Fruit fly (Drosophila melanogaster): ENCODE data around the gene CG9676.

Gene CG9676

DNA sequence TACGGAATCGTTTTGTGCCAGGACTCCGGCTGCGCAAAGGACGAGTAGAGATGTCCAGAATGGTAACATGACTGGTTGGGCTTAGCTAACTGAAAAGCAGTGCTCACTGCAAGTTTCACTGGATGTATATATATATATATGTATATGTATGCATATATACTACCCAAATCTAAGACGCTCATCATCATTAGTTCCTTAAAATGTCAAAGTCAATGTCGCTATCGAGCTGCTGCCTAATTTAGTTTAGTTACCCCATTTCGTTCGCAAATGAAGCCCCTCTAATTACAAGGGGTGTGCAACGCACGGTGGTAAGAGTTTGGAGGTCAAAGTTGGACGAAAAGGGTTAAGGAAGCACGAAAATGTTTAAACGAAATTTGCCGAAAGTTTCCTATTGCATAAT is at the start of gene CG9676:
TSS of gene CG9676 (minus strand) at position 101 of the 400 bp plus-strand sequence.
- TF ChIP-seq CG8478 (optimal IDR thresholded peaks at IDR 0.05) (no peak), CTCF (optimal IDR thresholded peaks at IDR 0.05) (no peak)

DNA sequence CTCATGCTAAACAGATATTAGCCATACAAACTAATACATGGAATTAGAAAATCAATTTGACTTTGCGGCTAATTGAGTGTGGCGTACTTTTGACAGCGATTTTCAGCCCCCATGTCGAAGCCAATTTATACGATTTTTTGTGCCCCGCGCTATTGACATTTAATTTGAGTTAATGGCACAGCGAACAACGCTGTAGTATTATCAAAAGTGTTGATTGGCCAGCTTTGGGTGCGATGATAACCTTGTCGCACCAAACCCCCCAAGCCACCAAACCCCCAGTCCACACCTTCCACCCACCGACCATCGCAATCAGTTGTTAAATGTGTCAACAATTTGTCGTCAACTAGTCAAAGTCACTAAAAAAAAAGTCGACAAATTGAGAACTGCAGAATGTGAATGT is 49.4 kb upstream of the CG9676 start:
- TF ChIP-seq CG8478 (optimal IDR thresholded peaks at IDR 0.05): no peak
- TF ChIP-seq CTCF (optimal IDR thresholded peaks at IDR 0.05): no peak

DNA sequence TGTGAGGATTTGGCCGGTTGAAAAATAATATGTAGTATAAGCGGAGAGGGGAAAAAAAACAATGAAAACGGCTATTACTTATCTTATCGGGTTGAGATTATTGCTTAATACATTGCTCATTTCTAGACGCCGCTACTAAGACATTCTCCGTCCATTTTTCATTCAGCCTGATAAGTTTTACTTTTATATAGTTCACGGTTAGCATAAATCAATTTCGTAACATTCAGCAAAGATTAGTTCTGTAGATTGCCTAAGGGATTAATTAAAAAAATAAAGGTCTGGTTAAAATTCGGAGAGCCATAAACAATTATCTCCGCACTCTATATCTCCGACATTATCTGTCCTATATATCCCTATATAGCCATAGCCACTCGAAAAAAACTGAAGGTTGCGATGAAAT is 47.5 kb upstream of the CG9676 start:
- TF ChIP-seq CG8478 (optimal IDR thresholded peaks at IDR 0.05) (no peak), CTCF (optimal IDR thresholded peaks at IDR 0.05) (no peak)

DNA sequence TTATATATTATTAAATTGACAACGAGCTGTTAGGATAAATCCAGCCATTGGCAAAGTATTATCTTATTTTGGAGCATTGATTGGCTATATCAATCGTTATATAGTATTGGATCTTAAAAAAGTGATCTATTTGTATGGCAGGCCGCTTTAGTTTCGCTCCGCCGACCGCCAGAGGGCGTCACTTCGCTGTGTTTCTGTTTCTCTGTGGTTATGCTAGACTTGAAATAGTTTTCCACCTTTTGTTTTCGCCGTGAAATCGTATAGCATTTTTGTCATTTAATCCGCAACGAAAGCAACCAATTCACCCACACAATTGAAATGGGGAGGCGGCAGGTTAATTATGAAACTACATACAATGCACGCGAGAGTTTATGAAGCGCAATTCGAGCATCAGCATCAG is 46.9 kb upstream of the CG9676 start:
- TF ChIP-seq CG8478 (optimal IDR thresholded peaks at IDR 0.05): no peak
- peak; percentile 87 for TF ChIP-seq CTCF (optimal IDR thresholded peaks at IDR 0.05)

DNA sequence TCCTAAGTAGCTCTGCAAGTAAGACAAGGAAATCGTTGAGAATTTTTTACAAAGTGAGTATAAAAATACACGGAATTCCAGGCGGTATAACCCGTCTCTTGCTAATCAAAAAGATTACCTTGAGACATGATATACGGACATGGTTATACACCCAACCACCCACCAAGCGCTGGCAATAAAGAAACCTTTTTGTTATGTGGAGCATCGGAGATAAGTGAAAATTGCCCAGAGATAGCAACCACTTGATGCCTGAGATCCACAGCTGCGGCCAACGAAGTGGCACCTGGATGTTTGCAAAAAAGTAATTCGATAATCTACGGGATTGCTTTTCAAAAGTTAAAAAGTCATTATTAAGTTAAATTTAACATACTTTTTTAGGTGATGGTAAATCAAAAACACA is 46.0 kb upstream of the CG9676 start:
- TF ChIP-seq CG8478 (optimal IDR thresholded peaks at IDR 0.05) (no peak), CTCF (optimal IDR thresholded peaks at IDR 0.05) (no peak)

DNA sequence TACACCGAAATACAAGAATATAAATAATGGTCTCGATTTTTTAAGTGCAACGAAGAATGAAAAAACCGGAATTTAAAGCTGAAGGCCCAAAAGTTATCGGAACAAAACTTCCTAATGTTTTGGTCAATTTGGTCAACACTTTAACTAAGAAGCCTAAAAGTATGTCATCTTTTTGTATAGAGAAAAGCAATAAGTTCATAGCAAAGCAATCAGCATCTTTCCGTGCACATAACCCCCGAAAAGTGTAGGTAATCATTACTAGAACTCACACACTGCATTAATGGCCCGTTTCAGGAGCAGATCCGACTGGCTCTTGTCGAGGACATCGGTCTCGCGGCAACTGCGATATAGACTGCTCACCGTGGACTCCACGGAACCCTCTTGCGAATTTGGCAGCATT is 44.4 kb upstream of the CG9676 start:
- TF ChIP-seq CG8478 (optimal IDR thresholded peaks at IDR 0.05) (no peak), CTCF (optimal IDR thresholded peaks at IDR 0.05) (no peak)

DNA sequence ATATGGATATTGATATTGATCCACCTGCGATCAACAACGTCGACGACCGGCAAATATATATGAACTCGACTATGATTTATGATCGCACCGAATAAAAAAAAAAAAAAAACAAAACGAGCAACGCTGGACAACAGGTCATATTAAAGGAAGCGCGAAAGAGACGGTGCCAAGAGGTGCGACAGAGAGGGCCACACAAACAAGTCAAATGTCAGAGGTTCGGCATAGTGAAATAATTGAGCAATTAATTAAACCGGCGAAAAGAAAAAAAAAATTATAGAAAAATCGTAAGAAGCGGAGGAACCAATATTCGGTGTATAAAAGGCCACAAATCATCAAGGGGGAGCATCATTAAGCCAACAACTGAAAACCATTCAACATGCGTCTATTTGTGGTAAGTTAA is 42.6 kb upstream of the CG9676 start, which contains the start of gene Twdlalpha:
TSS of gene Twdlalpha (plus strand) at position 301 of the 400 bp plus-strand sequence.
- TF ChIP-seq CTCF (optimal IDR thresholded peaks at IDR 0.05) (no peak), CG8478 (optimal IDR thresholded peaks at IDR 0.05) (no peak)

DNA sequence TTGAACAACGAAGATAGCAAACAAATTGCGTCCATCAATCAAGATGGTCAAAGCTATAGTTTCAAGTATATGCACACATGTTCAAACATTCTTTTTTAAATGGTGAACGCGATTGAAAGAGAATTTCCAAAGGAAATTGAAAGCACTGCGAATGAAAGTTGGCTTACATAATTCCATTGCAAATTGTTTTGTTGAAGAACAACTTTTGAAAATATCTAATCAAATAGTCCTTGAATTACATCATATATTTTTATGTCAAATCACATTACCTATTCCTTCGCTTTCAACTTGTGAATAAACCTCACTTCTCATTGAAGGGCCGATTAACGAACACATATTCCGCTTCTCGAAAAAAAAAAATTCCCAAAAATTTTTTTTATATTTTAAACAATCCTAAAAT is 40.6 kb upstream of the CG9676 start, which contains the start of gene CG32568:
TSS of gene CG32568 (plus strand) at position 301 of the 400 bp plus-strand sequence.
- no peak for TF ChIP-seq CG8478 (optimal IDR thresholded peaks at IDR 0.05)
- TF ChIP-seq CTCF (optimal IDR thresholded peaks at IDR 0.05): no peak

DNA sequence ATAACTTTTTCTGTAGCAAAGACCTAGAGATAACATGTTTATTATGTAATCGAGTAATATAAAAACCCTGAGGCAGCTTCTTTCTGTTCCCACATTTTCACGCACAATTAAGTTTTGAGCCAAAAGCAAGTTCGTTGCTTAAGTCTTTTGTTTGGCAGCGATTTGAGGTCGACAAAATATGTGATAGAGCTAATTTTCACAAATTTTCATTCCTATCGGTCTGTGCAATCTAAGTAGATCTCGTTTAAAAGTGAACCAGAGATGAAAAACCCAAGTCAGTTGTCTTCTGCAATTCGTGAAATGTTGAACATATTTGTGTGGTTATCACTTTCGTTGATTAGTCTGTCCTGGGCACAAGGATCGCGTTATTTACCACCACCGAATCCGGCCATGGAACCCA is 37.9 kb upstream of the CG9676 start, which contains the start of gene TwdlZ:
TSS of gene TwdlZ (plus strand) at position 301 of the 400 bp plus-strand sequence.
- TF ChIP-seq CTCF (optimal IDR thresholded peaks at IDR 0.05): no peak
- TF ChIP-seq CG8478 (optimal IDR thresholded peaks at IDR 0.05): no peak

DNA sequence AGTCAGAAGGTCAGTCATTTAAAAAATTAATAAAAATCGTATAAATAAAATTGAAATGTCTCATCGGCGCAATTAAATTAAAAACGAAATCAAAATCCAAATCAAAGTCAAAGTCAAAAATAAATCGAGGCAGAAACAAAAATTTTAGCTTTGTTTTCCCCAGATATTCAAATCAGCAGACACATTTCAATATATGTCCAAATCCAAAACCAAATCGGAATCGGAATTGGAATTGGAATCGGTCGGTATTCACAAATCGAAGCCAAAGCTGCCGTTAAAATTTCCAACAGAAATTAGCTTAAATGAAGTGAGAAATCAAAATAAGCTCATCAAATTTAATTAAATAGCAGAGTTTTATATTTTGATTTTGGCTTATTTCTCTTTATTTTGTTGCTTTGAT is 36.2 kb upstream of the CG9676 start:
- no peak for TF ChIP-seq CTCF (optimal IDR thresholded peaks at IDR 0.05)
- TF ChIP-seq CG8478 (optimal IDR thresholded peaks at IDR 0.05): no peak

DNA sequence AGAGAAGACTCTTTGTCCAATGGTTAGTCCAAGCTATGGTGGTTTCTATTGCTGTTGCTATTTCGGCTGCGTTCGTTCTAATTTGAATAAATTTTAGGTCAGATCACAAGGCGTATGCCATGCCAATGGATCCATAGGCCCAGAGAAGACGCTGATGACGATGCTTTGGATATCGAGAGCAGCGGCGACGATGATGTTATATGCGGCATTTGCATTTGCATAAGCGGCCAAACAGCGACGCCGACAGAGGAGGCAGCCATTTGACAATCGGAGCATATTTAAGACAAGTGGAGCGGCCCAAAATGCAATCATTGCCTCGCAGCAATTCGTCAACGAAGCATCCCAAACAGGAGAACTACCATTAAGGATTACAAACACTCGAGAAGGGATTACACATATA is 34.7 kb upstream of the CG9676 start, which contains the start of gene TwdlY:
TSS of gene TwdlY (plus strand) at position 301 of the 400 bp plus-strand sequence.
- no peak for TF ChIP-seq CG8478 (optimal IDR thresholded peaks at IDR 0.05)
- no peak for TF ChIP-seq CTCF (optimal IDR thresholded peaks at IDR 0.05)

DNA sequence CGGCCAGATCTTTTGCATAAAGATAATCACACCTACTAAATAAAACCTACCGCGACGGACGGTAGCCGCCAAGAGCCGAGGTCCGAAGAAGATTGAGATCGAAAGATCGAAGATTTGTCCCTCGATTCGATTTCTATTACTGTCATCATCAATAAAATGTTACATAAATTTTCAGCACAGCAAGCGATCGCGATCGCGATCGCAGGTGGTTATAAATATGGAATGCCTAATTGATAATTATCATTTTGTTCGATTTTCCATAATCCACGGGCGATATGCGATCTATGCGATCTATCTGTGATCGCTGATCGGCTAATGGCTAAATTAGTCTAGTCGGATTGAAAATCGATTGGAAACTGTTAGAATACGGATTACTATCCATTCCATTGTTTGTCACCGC is 33.3 kb upstream of the CG9676 start:
- TF ChIP-seq CTCF (optimal IDR thresholded peaks at IDR 0.05) (no peak), CG8478 (optimal IDR thresholded peaks at IDR 0.05) (no peak)

DNA sequence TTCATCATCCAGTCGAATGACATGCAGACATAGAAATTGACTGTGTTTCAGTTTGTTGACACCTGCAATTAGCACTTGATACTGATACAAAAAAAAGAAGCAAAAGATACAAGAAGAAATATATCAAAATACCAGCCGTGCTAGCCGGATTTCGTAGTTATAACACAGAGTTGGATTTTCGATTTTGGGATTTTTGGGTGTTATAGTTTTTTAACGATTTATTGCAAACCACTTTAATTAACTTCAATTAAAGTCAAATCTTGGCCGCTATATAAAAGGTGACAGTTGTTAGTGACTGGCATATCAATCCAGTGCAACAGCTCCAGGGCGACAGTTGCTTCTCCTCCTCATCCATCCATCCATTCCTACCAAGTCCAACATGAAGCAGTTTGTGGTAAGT is 30.8 kb upstream of the CG9676 start, which contains the start of gene TwdlX:
TSS of gene TwdlX (plus strand) at position 301 of the 400 bp plus-strand sequence.
- TF ChIP-seq CTCF (optimal IDR thresholded peaks at IDR 0.05) (no peak), CG8478 (optimal IDR thresholded peaks at IDR 0.05) (no peak)

DNA sequence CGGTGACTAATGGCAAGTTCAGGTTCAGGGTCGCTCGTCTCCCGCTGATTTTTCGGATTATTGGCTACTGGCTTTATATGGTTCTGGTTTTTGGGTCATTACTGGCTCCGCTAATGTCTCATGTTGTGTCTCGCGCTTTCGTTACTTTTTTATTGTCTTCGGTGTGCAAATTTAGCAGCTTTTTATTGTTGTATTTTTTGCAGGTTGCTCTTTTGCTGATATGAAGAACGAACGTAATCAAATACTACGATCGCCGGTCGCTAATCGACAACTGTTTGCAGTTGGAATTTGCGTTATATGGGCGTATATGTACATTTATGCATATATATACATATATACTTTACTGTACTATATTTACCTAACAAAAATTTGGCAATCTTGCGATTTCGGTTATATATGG is 24.6 kb upstream of the CG9676 start:
- TF ChIP-seq CG8478 (optimal IDR thresholded peaks at IDR 0.05) (no peak), CTCF (optimal IDR thresholded peaks at IDR 0.05) (no peak)

DNA sequence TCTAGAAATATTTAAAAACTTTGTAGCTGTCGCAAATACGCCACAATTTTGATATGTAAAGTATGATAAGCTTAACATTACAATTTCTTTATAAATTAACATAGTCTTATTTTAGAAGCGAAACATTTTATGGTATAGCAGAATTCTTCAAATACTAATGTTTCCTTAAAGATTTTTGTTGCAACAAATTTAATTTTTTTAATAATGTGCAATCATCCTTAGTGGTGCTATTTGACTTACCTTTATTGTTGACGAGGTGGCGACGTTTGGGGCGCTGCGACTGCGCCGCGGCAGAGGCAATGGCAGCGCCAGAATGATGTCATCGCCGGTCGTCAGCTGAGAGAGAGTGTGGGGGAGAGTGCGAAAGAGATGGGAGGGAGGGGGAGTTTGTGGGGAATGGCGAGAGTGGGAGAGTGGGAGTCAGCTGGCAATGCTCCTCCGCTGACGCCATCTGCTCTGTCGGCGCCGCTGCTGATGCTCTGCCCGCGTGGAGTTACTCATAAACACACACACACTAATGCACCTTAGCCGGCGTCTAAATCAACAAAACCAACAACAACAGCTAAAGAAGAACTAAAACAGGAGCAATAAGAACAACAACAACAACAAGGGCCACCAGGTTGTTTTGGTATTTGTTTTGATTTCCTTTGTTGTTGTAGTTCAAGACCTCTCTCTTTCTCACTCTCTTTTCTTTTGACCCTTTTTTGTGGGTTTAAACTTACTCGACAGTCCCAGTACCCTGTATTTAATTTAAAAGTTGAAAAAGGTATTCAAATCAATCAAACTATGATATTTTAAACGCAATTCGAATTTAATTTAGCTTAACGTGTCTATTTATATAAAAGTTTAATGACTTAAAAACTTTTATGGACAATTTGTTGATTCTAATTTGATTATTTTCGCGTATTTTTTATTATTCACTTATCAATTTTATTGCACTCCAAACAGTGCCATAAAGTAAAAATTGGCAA is 23.5 kb upstream of the CG9676 start:
- no peak for TF ChIP-seq CTCF (optimal IDR thresholded peaks at IDR 0.05)
- TF ChIP-seq CG8478 (optimal IDR thresholded peaks at IDR 0.05): no peak

DNA sequence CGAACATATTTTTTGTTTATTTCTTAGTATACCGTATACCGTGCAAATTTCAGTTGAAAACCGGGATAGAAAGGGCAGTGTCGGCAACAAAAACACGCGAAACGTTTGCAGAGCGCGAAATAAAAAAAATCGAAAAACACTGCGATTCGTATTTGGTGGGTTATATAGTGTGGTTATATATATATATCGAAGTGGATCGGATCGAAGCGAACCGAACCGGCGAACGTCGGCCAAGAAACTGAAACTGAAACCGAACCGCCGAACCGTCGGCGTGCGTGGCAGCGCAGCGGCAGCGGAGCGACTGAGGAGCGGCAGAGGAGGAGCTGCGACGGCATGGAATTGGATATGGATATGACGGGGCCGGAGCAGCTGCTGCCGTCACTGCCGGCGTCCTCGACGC is 21.2 kb upstream of the CG9676 start, which contains the start of the genes CG32572 and CG34325:
TSS of gene CG32572 (plus strand) at position 16 of the 400 bp plus-strand sequence.
TSS of gene CG34325 (minus strand) at position 244 of the 400 bp plus-strand sequence.
- TF ChIP-seq CG8478 (optimal IDR thresholded peaks at IDR 0.05) (no peak), CTCF (optimal IDR thresholded peaks at IDR 0.05) (no peak)

All from S2 (cell line).